Worm (Caenorhabditis elegans): Measurements from ENCODE around the gene unc-7.

The unc-7 gene

ce11 chrX:15160923-15161322, 13.4 kb upstream of the unc-7 start:
- TF ChIP-seq ceh-8 (GFP tag; optimal IDR thresholded peaks at IDR 0.05): no peak
- no peak for TF ChIP-seq efl-1 (optimal IDR thresholded peaks at IDR 0.05)
- no peak for TF ChIP-seq efl-1 (GFP tag; optimal IDR thresholded peaks at IDR 0.05 in 1 of 2)
- TF ChIP-seq irx-1 (tag; optimal IDR thresholded peaks at IDR 0.05): no peak
- peak; percentile 31 for TF ChIP-seq lin-14 (GFP tag; optimal IDR thresholded peaks at IDR 0.05)
- TF ChIP-seq grh-1 (GFP tag; IDR thresholded peaks at IDR 0.05): 0 out of 2 replicates have a peak, but pooled peaks have one; percentile 14
- TF ChIP-seq lsy-2 (tag; optimal IDR thresholded peaks at IDR 0.05): peak in 1 of 2 experiments; percentile 13
- no peak for TF ChIP-seq sup-37 (GFP tag; optimal IDR thresholded peaks at IDR 0.05)
- TF ChIP-seq ceh-88 (GFP tag; IDR thresholded peaks at IDR 0.05): no peak
- no peak for TF ChIP-seq unc-86 (tag; optimal IDR thresholded peaks at IDR 0.05)
- TF ChIP-seq ets-5 (GFP tag; IDR thresholded peaks at IDR 0.05): no peak
- TF ChIP-seq egl-27 (tag; optimal IDR thresholded peaks at IDR 0.05): no peak
- peak; percentile 68 for TF ChIP-seq blmp-1 (tag; optimal IDR thresholded peaks at IDR 0.05)
- TF ChIP-seq sox-4 (tag; optimal IDR thresholded peaks at IDR 0.05): no peak

ce11 chrX:15159362-15159761, 11.8 kb upstream of the unc-7 start:
- TF ChIP-seq ceh-82 (tag; optimal IDR thresholded peaks at IDR 0.05) (no peak), snpc-4 (tag; optimal IDR thresholded peaks at IDR 0.05) (peak; percentile 88)

DNA sequence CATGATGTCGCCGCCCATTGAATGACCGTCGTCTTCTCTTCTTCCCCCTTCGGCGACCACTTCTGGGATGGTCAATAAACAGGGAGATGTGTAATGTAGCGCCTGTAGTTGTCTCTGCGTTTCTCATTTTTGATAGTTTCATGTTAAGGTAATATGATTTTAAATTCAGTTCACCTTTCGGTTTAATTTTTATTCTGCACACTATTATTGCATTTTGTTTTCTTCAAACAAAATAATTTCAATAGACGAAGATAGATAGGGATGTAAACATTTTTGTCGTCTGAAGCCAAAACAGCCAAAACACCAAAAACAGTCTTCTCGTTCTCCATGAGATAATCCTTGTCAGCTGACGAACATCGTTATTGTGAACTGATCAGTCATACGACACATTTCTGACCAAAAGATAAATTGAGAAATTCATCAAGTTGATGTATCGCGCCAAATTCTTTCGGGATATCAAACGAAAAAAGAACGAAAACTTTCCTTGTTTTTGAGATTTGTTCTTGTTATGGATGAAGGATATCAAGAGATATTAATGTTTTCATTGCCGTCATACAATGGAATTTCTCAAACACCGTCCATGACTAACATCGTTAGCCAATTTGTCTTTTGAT, 11.3 kb upstream of the unc-7 start, which contains the start of gene C11G10.1:
C11G10.1 (minus strand) TSS at position 51 of the 614 bp plus-strand sequence.
- no peak for TF ChIP-seq nhr-77 (tag; optimal IDR thresholded peaks at IDR 0.05)
- TF ChIP-seq nhr-85 (tag): peak; percentile 74
- TF ChIP-seq fkh-10 (GFP tag; optimal IDR thresholded peaks at IDR 0.05): no peak
- peak; percentile 41 for TF ChIP-seq nhr-20 (tag; optimal IDR thresholded peaks at IDR 0.05)
- TF ChIP-seq zip-4 (GFP tag; optimal IDR thresholded peaks at IDR 0.05): no peak
- TF ChIP-seq unc-98 (GFP tag; IDR thresholded peaks at IDR 0.05): no peak
- TF ChIP-seq C16A3.4 (tag; optimal IDR thresholded peaks at IDR 0.05): no peak
- peak; percentile 27 for TF ChIP-seq lin-14 (GFP tag; optimal IDR thresholded peaks at IDR 0.05)
- peak in 1 of 2 experiments; percentile 32 for TF ChIP-seq lin-35 (GFP tag; optimal IDR thresholded peaks at IDR 0.05)
- TF ChIP-seq mdl-1 (tag; optimal IDR thresholded peaks at IDR 0.05): no peak
- TF ChIP-seq fos-1 (tag; optimal IDR thresholded peaks at IDR 0.05): no peak
- no peak for TF ChIP-seq ceh-82 (tag; optimal IDR thresholded peaks at IDR 0.05)
- peak; percentile 92 for TF ChIP-seq blmp-1 (tag; optimal IDR thresholded peaks at IDR 0.05)
- TF ChIP-seq dpl-1 (GFP tag; optimal IDR thresholded peaks at IDR 0.05): peak in 1 of 3 experiments; percentile 11
- no peak for TF ChIP-seq pag-3 (tag; optimal IDR thresholded peaks at IDR 0.05; ENCODE audit: borderline replicate concordance, insufficient read depth)
- TF ChIP-seq tlp-1 (tag; optimal IDR thresholded peaks at IDR 0.05): no peak
- TF ChIP-seq zag-1 (tag; optimal IDR thresholded peaks at IDR 0.05): no peak
- TF ChIP-seq lsy-2 (tag; optimal IDR thresholded peaks at IDR 0.05): peak in 1 of 2 experiments; percentile 31
- TF ChIP-seq ama-1 (optimal IDR thresholded peaks at IDR 0.05): no peak
- TF ChIP-seq egl-13 (tag; optimal IDR thresholded peaks at IDR 0.05): no peak
- peak; percentile 6 for TF ChIP-seq snu-23 (GFP tag; optimal IDR thresholded peaks at IDR 0.05)
- TF ChIP-seq nhr-71 (tag; optimal IDR thresholded peaks at IDR 0.05): peak; percentile 26
- TF ChIP-seq elt-3 (tag; optimal IDR thresholded peaks at IDR 0.05): peak in 2 of 6 experiments; percentile 38 to 78

ce11 chrX:15157854-15158253, 10.3 kb upstream of the unc-7 start:
- no peak for TF ChIP-seq irx-1 (tag; optimal IDR thresholded peaks at IDR 0.05)
- no peak for TF ChIP-seq ets-5 (GFP tag; IDR thresholded peaks at IDR 0.05)
- peak; percentile 41 for TF ChIP-seq nhr-85 (tag)
- peak; percentile 12 for TF ChIP-seq snpc-4 (tag; optimal IDR thresholded peaks at IDR 0.05)
